Fruit fly (Drosophila melanogaster): ENCODE measurements around the gene bru2.

The bru2 gene

DNA sequence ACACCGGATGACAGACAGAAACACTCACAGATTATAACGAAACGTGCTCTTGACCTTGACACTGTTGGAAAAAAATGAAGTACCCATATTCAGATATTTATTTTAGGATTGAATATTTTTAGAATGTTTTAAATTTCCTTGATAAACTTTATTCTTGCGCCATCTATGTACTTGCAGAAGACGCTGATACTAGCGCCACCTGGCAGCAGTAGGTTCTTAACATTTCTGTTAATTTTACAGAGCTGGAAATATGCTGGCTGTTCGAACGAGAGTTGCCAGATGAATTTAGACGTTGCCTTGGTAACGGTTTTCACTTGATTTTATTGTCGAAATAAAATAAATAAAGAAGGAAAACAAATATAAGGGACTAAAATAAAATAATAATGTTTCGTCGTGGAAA, 80.5 kb downstream of the bru2 start, which contains the start of gene Fam92 (continued):
- TF ChIP-seq hkb (optimal IDR thresholded peaks at IDR 0.05) (no peak), hkb (GFP tag; IDR thresholded peaks at IDR 0.05) (peak; percentile 58), Fer2 (tag; optimal IDR thresholded peaks at IDR 0.05) (peak; percentile 12), CG1603 (tag; optimal IDR thresholded peaks at IDR 0.05) (peak; percentile 70), usp (GFP tag; optimal IDR thresholded peaks at IDR 0.05) (no peak), CoRest (tag; optimal IDR thresholded peaks at IDR 0.05) (peak; percentile 70), cad (GFP tag; optimal IDR thresholded peaks at IDR 0.05) (no peak), fd64A (GFP tag; optimal IDR thresholded peaks at IDR 0.05) (no peak), h (optimal IDR thresholded peaks at IDR 0.05) (no peak), Oaz (GFP tag; IDR thresholded peaks at IDR 0.05) (no peak), croc (GFP tag; conservative IDR thresholded peaks at IDR 0.05) (no peak), D (optimal IDR thresholded peaks at IDR 0.05) (no peak), D (GFP tag; optimal IDR thresholded peaks at IDR 0.05) (no peak), B-H2 (GFP tag; optimal IDR thresholded peaks at IDR 0.05) (peak; percentile 65), HmgD (GFP tag; optimal IDR thresholded peaks at IDR 0.05) (peak; percentile 0), CG10366 (GFP tag; IDR thresholded peaks at IDR 0.05) (peak; percentile 44; the same call in 1 of the 2 replicates), HLHmδ (GFP tag; optimal IDR thresholded peaks at IDR 0.05) (no peak), klu (GFP tag; IDR thresholded peaks at IDR 0.05) (no peak), CG6272 (GFP tag; IDR thresholded peaks at IDR 0.05) (no peak), Antp (GFP tag; optimal IDR thresholded peaks at IDR 0.05) (peak; percentile 40), CG4617 (GFP tag; optimal IDR thresholded peaks at IDR 0.05; ENCODE audit: borderline replicate concordance) (peak; percentile 2), Eip74EF (GFP tag; optimal IDR thresholded peaks at IDR 0.05) (no peak), CG32532 (GFP tag; IDR thresholded peaks at IDR 0.05) (peak; percentile 73; the same call in 1 of the 2 replicates), CG7271 (tag; optimal IDR thresholded peaks at IDR 0.05) (no peak), CG32767 (GFP tag; IDR thresholded peaks at IDR 0.05) (no peak), CG5953 (GFP tag; IDR thresholded peaks at IDR 0.05) (no peak), ash1 (GFP tag; optimal IDR thresholded peaks at IDR 0.05) (no peak), Optix (GFP tag; IDR thresholded peaks at IDR 0.05) (no peak; the same call in 2 of the 3 replicates), Lpt (GFP tag; optimal IDR thresholded peaks at IDR 0.05) (no peak), CG31388 (GFP tag; optimal IDR thresholded peaks at IDR 0.05) (no peak), zf30C (GFP tag; optimal IDR thresholded peaks at IDR 0.05) (no peak), pb (GFP tag; optimal IDR thresholded peaks at IDR 0.05) (no peak), inv (GFP tag; IDR thresholded peaks at IDR 0.05; ENCODE audit: partially characterized antibody) (no peak), B-H1 (GFP tag; IDR thresholded peaks at IDR 0.05) (no peak), phol (tag; optimal IDR thresholded peaks at IDR 0.05) (peak; percentile 13), ap (GFP tag; IDR thresholded peaks at IDR 0.05) (no peak), br (optimal IDR thresholded peaks at IDR 0.05) (no peak), CG33213 (GFP tag; optimal IDR thresholded peaks at IDR 0.05) (peak; percentile 47), oc (tag; optimal IDR thresholded peaks at IDR 0.05) (no peak), Bgb (GFP tag; IDR thresholded peaks at IDR 0.05; ENCODE audit: partially characterized antibody) (peak; percentile 42; the same call in 1 of the 2 replicates), E2f1 (GFP tag; IDR thresholded peaks at IDR 0.05) (peak; percentile 25; the same call in 1 of the 2 replicates), CG4404 (GFP tag; IDR thresholded peaks at IDR 0.05) (no peak), CG9215 (GFP tag; IDR thresholded peaks at IDR 0.05) (no peak), Hr78 (GFP tag; optimal IDR thresholded peaks at IDR 0.05) (no peak), emc (GFP tag; optimal IDR thresholded peaks at IDR 0.05) (no peak), Max (GFP tag; optimal IDR thresholded peaks at IDR 0.05) (peak; percentile 22), grn (GFP tag; optimal IDR thresholded peaks at IDR 0.05) (no peak), ftz-f1 (GFP tag; optimal IDR thresholded peaks at IDR 0.05) (peak; percentile 69), YL-1 (GFP tag; optimal IDR thresholded peaks at IDR 0.05) (peak; percentile 14), H2.0 (GFP tag; IDR thresholded peaks at IDR 0.05) (peak; percentile 36; the same call in 1 of the 2 replicates), CG1602 (GFP tag; optimal IDR thresholded peaks at IDR 0.05) (peak; percentile 38), CG6175 (GFP tag; IDR thresholded peaks at IDR 0.05) (no peak), ab (GFP tag; optimal IDR thresholded peaks at IDR 0.05) (no peak)

Data from whole organism, embryonic.